Fruit fly (Drosophila melanogaster) whole organism, adult: Measurements from ENCODE around the gene TTLL6B.

Experiments used
- CG11617 ChIP-seq: fragments of 200-800 bp; sonication (Bioruptor generic); optimal IDR thresholded peaks from 2 replicates; lab custom pipeline; 2017; ENCODE audit warnings: mild to moderate bottlenecking, missing biosample characterization, missing genetic modification reagents, missing genetic modification characterization
- CG7101 ChIP-seq: fragments of 200-800 bp; sonication (Bioruptor generic); optimal IDR thresholded peaks from 2 replicates; lab custom pipeline; 2018; ENCODE audit warnings: missing biosample characterization, mild to moderate bottlenecking, missing genetic modification characterization, moderate library complexity
- Crg-1 ChIP-seq: fragments of 200-800 bp; sonication (Bioruptor generic); optimal IDR thresholded peaks from 2 replicates; lab custom pipeline; 2016; ENCODE audit warnings: missing biosample characterization, missing genetic modification characterization
- Hr96 ChIP-seq: fragments of 200-800 bp; sonication (Bioruptor generic); optimal IDR thresholded peaks from 2 replicates; lab custom pipeline; 2016; ENCODE audit warnings: missing biosample characterization, missing genetic modification characterization
- bab1 ChIP-seq: fragments of 200-800 bp; sonication (Bioruptor generic); optimal IDR thresholded peaks from 3 replicates; lab custom pipeline; 2019; ENCODE audit warnings: missing biosample characterization, mild to moderate bottlenecking, missing genetic modification characterization, moderate library complexity
- cic ChIP-seq: fragments of 200-800 bp; sonication (Bioruptor generic); optimal IDR thresholded peaks from 2 replicates; lab custom pipeline; 2017; ENCODE audit warnings: missing biosample characterization, mild to moderate bottlenecking, missing genetic modification characterization, moderate library complexity

DNA sequence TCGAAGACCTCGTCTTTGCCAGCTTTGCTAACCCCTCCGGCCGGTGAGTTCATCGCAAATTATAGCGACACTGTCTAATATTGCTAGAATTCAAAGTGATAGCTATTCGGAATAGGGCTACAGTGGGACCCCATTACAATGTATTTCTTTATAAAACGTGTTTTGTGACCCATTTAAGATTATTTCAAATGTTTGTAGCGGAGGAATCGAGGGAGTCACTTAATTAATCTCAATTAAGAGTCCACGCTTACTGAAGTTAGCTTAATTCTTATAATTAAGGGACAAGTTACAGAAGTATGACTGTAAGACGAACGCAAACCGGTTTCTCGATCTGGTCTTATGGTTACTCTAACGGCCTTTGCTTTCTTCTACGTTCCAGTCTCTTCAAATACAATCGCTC lies 38.8 kb upstream of the TTLL6B start:
- peak; percentile 7 for TF ChIP-seq CG7101 (tag; lab: Kevin White, UChicago)
- no peak for TF ChIP-seq bab1 (GFP tag; lab: Kevin White, UChicago)
- no peak for TF ChIP-seq CG11617 (GFP tag; lab: Kevin White, UChicago)
- TF ChIP-seq cic (GFP tag; lab: Kevin White, UChicago) = no peak
- no peak for TF ChIP-seq Hr96 (GFP tag; lab: Kevin White, UChicago)
- TF ChIP-seq Crg-1 (GFP tag; lab: Kevin White, UChicago) = no peak
